Worm (Caenorhabditis elegans) whole organism, young adult: ENCODE data around the gene sbsp-1.

ENCODE experiments used
- C06A6.2 ChIP-seq: fragments of 200-800 bp; sonication (Bioruptor generic); conservative IDR thresholded peaks from 2 replicates; pipeline ENCODE4 v1.3.6; 2022; ENCODE audit warnings: missing genetic modification characterization, missing compliant biosample characterization
- D2030.7 ChIP-seq: fragments of 200-800 bp; sonication (Bioruptor generic); IDR thresholded peaks from 2 replicates; pipeline ENCODE4 v1.3.6; 2022; ENCODE audit warnings: missing genetic modification reagents, missing genetic modification characterization, missing compliant biosample characterization
- F23B12.7 ChIP-seq: sonication (generic microtip); optimal IDR thresholded peaks from 2 replicates; lab custom pipeline; 2017; ENCODE audit warnings: missing genetic modification characterization, mild to moderate bottlenecking, missing compliant biosample characterization, antibody characterized with exemption, moderate library complexity; ENCODE audit not compliant: insufficient read depth
- F39B2.1 ChIP-seq: fragments of 200-800 bp; sonication (Bioruptor generic); IDR thresholded peaks from 2 replicates; pipeline ENCODE4 v1.3.6; 2022; ENCODE audit warnings: missing genetic modification reagents, missing genetic modification characterization, missing compliant biosample characterization
- K11D2.4 ChIP-seq: fragments of 200-800 bp; sonication (Bioruptor generic); IDR thresholded peaks from 2 replicates; pipeline ENCODE4 v1.3.6; 2022; ENCODE audit warnings: missing genetic modification reagents, missing genetic modification characterization, missing compliant biosample characterization
- T26A5.8 ChIP-seq: sonication (generic microtip); optimal IDR thresholded peaks from 2 replicates; lab custom pipeline; 2016; ENCODE audit warnings: missing genetic modification characterization, missing compliant biosample characterization
- Y53F4B.3 ChIP-seq: fragments of 200-800 bp; sonication (Bioruptor generic); IDR thresholded peaks from 2 replicates; pipeline ENCODE4 v1.3.6; 2022; ENCODE audit warnings: missing genetic modification reagents, missing genetic modification characterization, missing compliant biosample characterization
- Y53G8AR.9 ChIP-seq: fragments of 200-800 bp; sonication (Bioruptor generic); conservative IDR thresholded peaks from 2 replicates; pipeline ENCODE4 v1.3.6; 2022; ENCODE audit warnings: missing genetic modification reagents, missing genetic modification characterization, missing compliant biosample characterization
- Y95B8A.8 ChIP-seq: fragments of 200-800 bp; sonication (Bioruptor generic); IDR thresholded peaks from 2 replicates; pipeline ENCODE4 v1.3.6; 2022; ENCODE audit warnings: missing genetic modification reagents, missing genetic modification characterization, missing compliant biosample characterization
- ZK185.1 ChIP-seq: sonication (generic microtip); optimal IDR thresholded peaks from 2 replicates; lab custom pipeline; 2016; ENCODE audit warnings: mild to moderate bottlenecking, missing genetic modification characterization, missing compliant biosample characterization; ENCODE audit not compliant: poor library complexity, severe bottlenecking
- ccch-3 ChIP-seq: fragments of 200-800 bp; sonication (Bioruptor generic); optimal IDR thresholded peaks from 2 replicates; lab custom pipeline; 2018; ENCODE audit warnings: mild to moderate bottlenecking, missing genetic modification characterization, missing compliant biosample characterization
- cebp-1 ChIP-seq, 2 experiments: fragments of 200-800 bp in 1 of 2; sonication (Bioruptor generic) in 1 of 2; sonication (generic microtip) in 1 of 2; IDR thresholded peaks in 1 of 2; optimal IDR thresholded peaks in 1 of 2; 2 replicates each; pipeline versions ENCODE4 v1.3.6 to Lab custom; 2017 to 2022; ENCODE audit warnings: missing compliant biosample characterization in 2 of 2, missing genetic modification characterization in 2 of 2, mild to moderate bottlenecking in 1 of 2, missing genetic modification reagents in 1 of 2, moderate library complexity in 1 of 2
- cebp-2 ChIP-seq: fragments of 200-800 bp; sonication (Bioruptor generic); IDR thresholded peaks from 2 replicates; pipeline ENCODE4 v1.3.6; 2022; ENCODE audit warnings: missing genetic modification characterization, missing compliant biosample characterization
- ceh-79 ChIP-seq: sonication (generic microtip); optimal IDR thresholded peaks from 2 replicates; lab custom pipeline; 2017; ENCODE audit warnings: mild to moderate bottlenecking, missing genetic modification characterization, missing compliant biosample characterization
- die-1 ChIP-seq: sonication (generic microtip); optimal IDR thresholded peaks from 2 replicates; lab custom pipeline; 2016; ENCODE audit warnings: missing genotype, mild to moderate bottlenecking, missing genetic modification characterization, missing compliant biosample characterization
- dpff-1 ChIP-seq: sonication (generic microtip); optimal IDR thresholded peaks from 2 replicates; lab custom pipeline; 2017; ENCODE audit warnings: mild to moderate bottlenecking, missing genetic modification characterization, missing compliant biosample characterization
- dpl-1 ChIP-seq: fragments of 150-350 bp; optimal IDR thresholded peaks from 2 replicates; lab custom pipeline; 2014; ENCODE audit warnings: missing biosample characterization, missing genetic modification reagents, missing genetic modification characterization
- egl-18 ChIP-seq: fragments of 200-800 bp; sonication (Bioruptor generic); IDR thresholded peaks from 2 replicates; pipeline ENCODE4 v1.3.6; 2022; ENCODE audit warnings: missing genetic modification reagents, missing genetic modification characterization, missing compliant biosample characterization
- ekl-4 ChIP-seq: fragments of 200-800 bp; sonication (Bioruptor generic); IDR thresholded peaks from 2 replicates; pipeline ENCODE4 v1.3.6; 2022; ENCODE audit warnings: missing genetic modification reagents, missing genetic modification characterization, missing compliant biosample characterization
- ets-4 ChIP-seq: fragments of 200-800 bp; sonication (Bioruptor generic); optimal IDR thresholded peaks from 2 replicates; lab custom pipeline; 2018; ENCODE audit warnings: mild to moderate bottlenecking, missing genetic modification characterization, missing compliant biosample characterization
- hlh-26 ChIP-seq: fragments of 200-800 bp; sonication (Bioruptor generic); conservative IDR thresholded peaks from 2 replicates; pipeline ENCODE4 v1.3.6; 2022; ENCODE audit warnings: missing genetic modification reagents, missing genetic modification characterization, missing compliant biosample characterization
- hmg-1.2 ChIP-seq: fragments of 200-800 bp; sonication (Bioruptor generic); IDR thresholded peaks from 2 replicates; pipeline ENCODE4 v1.3.6; 2022; ENCODE audit warnings: missing genetic modification reagents, missing genetic modification characterization, missing compliant biosample characterization
- lag-1 ChIP-seq: fragments of 200-800 bp; sonication (Bioruptor generic); IDR thresholded peaks from 2 replicates; pipeline ENCODE4 v1.3.6; 2022; ENCODE audit warnings: missing genetic modification reagents, missing genetic modification characterization, missing compliant biosample characterization
- let-607 ChIP-seq, 2 experiments: fragments of 200-800 bp in 1 of 2; sonication (Bioruptor generic) in 1 of 2; sonication (generic microtip) in 1 of 2; optimal IDR thresholded peaks; 2 replicates each; lab custom pipeline; 2016 to 2018; ENCODE audit warnings: mild to moderate bottlenecking in 2 of 2, missing compliant biosample characterization in 2 of 2, missing genetic modification characterization in 2 of 2, moderate library complexity in 2 of 2, missing genotype in 1 of 2
- lin-26 ChIP-seq: fragments of 200-800 bp; sonication (Bioruptor generic); IDR thresholded peaks from 2 replicates; pipeline ENCODE4 v1.3.6; 2022; ENCODE audit warnings: missing genetic modification reagents, missing genetic modification characterization, missing compliant biosample characterization
- lin-40 ChIP-seq: sonication (generic microtip); optimal IDR thresholded peaks from 2 replicates; lab custom pipeline; 2016; ENCODE audit warnings: missing genetic modification characterization, mild to moderate bottlenecking, missing compliant biosample characterization, missing genotype, missing genetic modification reagents
- lin-54 ChIP-seq: fragments of 200-800 bp; sonication (Bioruptor generic); optimal IDR thresholded peaks from 2 replicates; lab custom pipeline; 2018; ENCODE audit warnings: mild to moderate bottlenecking, missing genetic modification characterization, missing compliant biosample characterization
- lir-1 ChIP-seq: fragments of 200-800 bp; sonication (Bioruptor generic); conservative IDR thresholded peaks from 2 replicates; pipeline ENCODE4 v1.3.6; 2022; ENCODE audit warnings: missing genetic modification reagents, missing genetic modification characterization, missing compliant biosample characterization
- lsy-27 ChIP-seq: sonication (generic microtip); optimal IDR thresholded peaks from 2 replicates; lab custom pipeline; 2017; ENCODE audit warnings: missing genetic modification characterization, mild to moderate bottlenecking, missing compliant biosample characterization, antibody characterized with exemption, missing genotype, borderline replicate concordance; ENCODE audit not compliant: insufficient read depth
- madf-10 ChIP-seq: sonication (generic microtip); optimal IDR thresholded peaks from 2 replicates; lab custom pipeline; 2016; ENCODE audit warnings: mild to moderate bottlenecking, missing genetic modification characterization, missing compliant biosample characterization
- madf-3 ChIP-seq: fragments of 200-800 bp; sonication (Bioruptor generic); IDR thresholded peaks from 2 replicates; pipeline ENCODE4 v1.3.6; 2022; ENCODE audit warnings: missing genetic modification reagents, missing genetic modification characterization, missing compliant biosample characterization
- madf-6 ChIP-seq: fragments of 200-800 bp; sonication (Bioruptor generic); IDR thresholded peaks from 2 replicates; pipeline ENCODE4 v1.3.6; 2022; ENCODE audit warnings: missing genetic modification reagents, missing genetic modification characterization, missing compliant biosample characterization
- mes-4 ChIP-seq: sonication (generic microtip); optimal IDR thresholded peaks from 2 replicates; lab custom pipeline; 2016; ENCODE audit warnings: missing genotype, missing genetic modification characterization, missing compliant biosample characterization
- nfya-2 ChIP-seq: fragments of 200-800 bp; sonication (Bioruptor generic); IDR thresholded peaks from 2 replicates; pipeline ENCODE4 v1.3.6; 2022; ENCODE audit warnings: missing genetic modification reagents, missing genetic modification characterization, missing compliant biosample characterization
- nfyb-1 ChIP-seq: fragments of 200-800 bp; sonication (Bioruptor generic); IDR thresholded peaks from 2 replicates; pipeline ENCODE4 v1.3.6; 2022; ENCODE audit warnings: missing genetic modification reagents, missing genetic modification characterization, missing compliant biosample characterization
- nhr-27 ChIP-seq: fragments of 200-800 bp; sonication (Bioruptor generic); optimal IDR thresholded peaks from 2 replicates; lab custom pipeline; 2018; ENCODE audit warnings: mild to moderate bottlenecking, missing genetic modification characterization, moderate library complexity, missing compliant biosample characterization
- nhr-80 ChIP-seq: sonication (generic microtip); optimal IDR thresholded peaks from 2 replicates; lab custom pipeline; 2016; ENCODE audit warnings: missing genetic modification characterization, missing compliant biosample characterization
- pbrm-1 ChIP-seq: fragments of 200-800 bp; sonication (Bioruptor generic); IDR thresholded peaks from 2 replicates; pipeline ENCODE4 v1.3.6; 2022; ENCODE audit warnings: missing genetic modification reagents, missing genetic modification characterization, missing compliant biosample characterization
- rcor-1 ChIP-seq: fragments of 200-800 bp; sonication (Bioruptor generic); IDR thresholded peaks from 2 replicates; pipeline ENCODE4 v1.3.6; 2022; ENCODE audit warnings: missing genetic modification reagents, missing genetic modification characterization, missing compliant biosample characterization
- sdz-38 ChIP-seq: sonication (generic microtip); optimal IDR thresholded peaks from 2 replicates; lab custom pipeline; 2016; ENCODE audit warnings: missing genotype, missing genetic modification characterization, missing compliant biosample characterization
- snpc-4 ChIP-seq, 5 experiments: fragments of 150-350 bp in 1 of 5; sonication (generic microtip) in 4 of 5; optimal IDR thresholded peaks; 2 replicates each; lab custom pipeline; 2014 to 2018; ENCODE audit warnings: missing genetic modification characterization in 5 of 5, missing biosample characterization in 3 of 5, antibody characterized with exemption in 2 of 5, mild to moderate bottlenecking in 2 of 5, missing compliant biosample characterization in 2 of 5, missing genotype in 2 of 5, moderate library complexity in 2 of 5, missing genetic modification reagents in 1 of 5
- tlf-1 ChIP-seq: fragments of 200-800 bp; sonication (Bioruptor generic); optimal IDR thresholded peaks from 2 replicates; lab custom pipeline; 2018; ENCODE audit warnings: mild to moderate bottlenecking, missing genetic modification characterization, missing compliant biosample characterization
- unc-62 ChIP-seq: fragments of 150-350 bp; optimal IDR thresholded peaks from 2 replicates; lab custom pipeline; 2014; ENCODE audit warnings: missing biosample characterization, missing genetic modification reagents, missing genetic modification characterization
- zfh-2 ChIP-seq: fragments of 200-800 bp; sonication (Bioruptor generic); conservative IDR thresholded peaks from 2 replicates; pipeline ENCODE4 v1.3.6; 2022; ENCODE audit warnings: missing genetic modification reagents, missing genetic modification characterization, missing compliant biosample characterization
- ztf-18 ChIP-seq: sonication (generic microtip); optimal IDR thresholded peaks from 2 replicates; lab custom pipeline; 2016; ENCODE audit warnings: missing genotype, mild to moderate bottlenecking, missing genetic modification characterization, missing compliant biosample characterization
- ztf-25 ChIP-seq: fragments of 200-800 bp; sonication (Bioruptor generic); IDR thresholded peaks from 2 replicates; pipeline ENCODE4 v1.3.6; 2022; ENCODE audit warnings: missing genetic modification reagents, missing genetic modification characterization, missing compliant biosample characterization
- ztf-6 ChIP-seq: fragments of 200-800 bp; sonication (Bioruptor generic); IDR thresholded peaks from 2 replicates; pipeline ENCODE4 v1.3.6; 2022; ENCODE audit warnings: missing genetic modification reagents, missing genetic modification characterization, missing compliant biosample characterization

sbsp-1 gene

ce11 chrIII:10877542-10877941 is 44.8 kb downstream of the sbsp-1 start (continued):
- TF ChIP-seq madf-6 (GFP tag; lab: Robert Waterston, UW): peak; percentile 99
- TF ChIP-seq ztf-25 (GFP tag; lab: Robert Waterston, UW): no peak
- no peak for TF ChIP-seq nhr-27 (tag; lab: Kevin White, UChicago)
- TF ChIP-seq dpl-1 (GFP tag; lab: Kevin White, UChicago): peak; percentile 48
- TF ChIP-seq ccch-3 (GFP tag; lab: Kevin White, UChicago): no peak
- TF ChIP-seq lsy-27: no peak
- TF ChIP-seq ztf-18 (tag; lab: Kevin White, UChicago): peak; percentile 28
- TF ChIP-seq sdz-38: no peak
- TF ChIP-seq lin-40: no peak
- TF ChIP-seq die-1: no peak
- TF ChIP-seq ekl-4: no peak
- no peak for TF ChIP-seq madf-3
- no peak for TF ChIP-seq lag-1 (GFP tag; lab: Robert Waterston, UW)
- TF ChIP-seq F39B2.1 (GFP tag; lab: Robert Waterston, UW): no peak
- no peak for TF ChIP-seq lin-26 (GFP tag; lab: Robert Waterston, UW)
- TF ChIP-seq hmg-1.2 (GFP tag; lab: Robert Waterston, UW): 0 out of 2 replicates have a peak, but pooled peaks have one; percentile 31
- peak; percentile 66 for TF ChIP-seq tlf-1
- no peak for TF ChIP-seq F23B12.7
- TF ChIP-seq Y95B8A.8: peak; percentile 68; the same call in 1 of the 2 replicates
- no peak for TF ChIP-seq ets-4 (GFP tag; lab: Kevin White, UChicago)
- no peak for TF ChIP-seq egl-18
- TF ChIP-seq unc-62 (GFP tag; lab: Kevin White, UChicago): no peak
- TF ChIP-seq nfya-2 (GFP tag; lab: Robert Waterston, UW): no peak
- TF ChIP-seq mes-4 (tag; lab: Kevin White, UChicago): no peak
- no peak for TF ChIP-seq zfh-2
- TF ChIP-seq D2030.7 (GFP tag; lab: Robert Waterston, UW): peak; percentile 90
- no peak for TF ChIP-seq snpc-4 (GFP tag; optimal IDR thresholded peaks at IDR 0.05; lab: Kevin White, UChicago)
- TF ChIP-seq snpc-4 (tag; optimal IDR thresholded peaks at IDR 0.05; lab: Kevin White, UChicago): peak in 3 of 4 experiments; percentile 11 to 21 (median 11)
- no peak for TF ChIP-seq Y53F4B.3
- no peak for TF ChIP-seq madf-10 (tag; lab: Kevin White, UChicago)
- no peak for TF ChIP-seq ceh-79 (tag; lab: Kevin White, UChicago)
- TF ChIP-seq dpff-1 (tag; lab: Kevin White, UChicago): no peak
- no peak for TF ChIP-seq C06A6.2 (GFP tag; lab: Robert Waterston, UW)
- TF ChIP-seq cebp-1 (GFP tag; IDR thresholded peaks at IDR 0.05; lab: Robert Waterston, UW): no peak
- no peak for TF ChIP-seq cebp-1 (tag; optimal IDR thresholded peaks at IDR 0.05; lab: Kevin White, UChicago)
- no peak for TF ChIP-seq K11D2.4 (GFP tag; lab: Robert Waterston, UW)
- TF ChIP-seq cebp-2 (GFP tag; lab: Robert Waterston, UW): no peak
- TF ChIP-seq T26A5.8 (tag; lab: Kevin White, UChicago): no peak
- peak; percentile 65 for TF ChIP-seq rcor-1 (GFP tag; lab: Robert Waterston, UW)
- no peak for TF ChIP-seq ztf-6 (GFP tag; lab: Robert Waterston, UW)
- TF ChIP-seq hlh-26 (GFP tag; lab: Robert Waterston, UW): no peak
- TF ChIP-seq nhr-80: no peak
- TF ChIP-seq lir-1 (GFP tag; lab: Robert Waterston, UW): peak; percentile 25; the same call in 1 of the 2 replicates
- TF ChIP-seq let-607 (tag; optimal IDR thresholded peaks at IDR 0.05; lab: Kevin White, UChicago): no peak
- TF ChIP-seq Y53G8AR.9: no peak
- TF ChIP-seq pbrm-1: peak; percentile 54; the same call in 1 of the 2 replicates
- TF ChIP-seq ZK185.1 (tag; lab: Kevin White, UChicago): no peak
- no peak for TF ChIP-seq nfyb-1 (GFP tag; lab: Robert Waterston, UW)
- peak; percentile 81 for TF ChIP-seq lin-54 (GFP tag; lab: Kevin White, UChicago)
